Worm (Caenorhabditis elegans) whole organism, L4 larva: ENCODE results near the gene got-1.2.

Experiments
- Y105C5A.15 ChIP-seq: fragments of 200-800 bp; sonication (Bioruptor generic); IDR thresholded peaks from 2 replicates; pipeline ENCODE4 v1.3.6; 2022; ENCODE audit warnings: missing genetic modification characterization, missing compliant biosample characterization
- ZK546.5 ChIP-seq, 2 experiments: sonication (generic microtip); optimal IDR thresholded peaks; 2 replicates each; lab custom pipeline; 2017; ENCODE audit warnings: missing biosample characterization in 2 of 2, missing genetic modification characterization in 2 of 2
- arid-1 ChIP-seq: fragments of 200-800 bp; sonication (Bioruptor generic); conservative IDR thresholded peaks from 2 replicates; pipeline ENCODE4 v1.3.6; 2022; ENCODE audit warnings: missing genetic modification reagents, missing genetic modification characterization, missing compliant biosample characterization
- ceh-62 ChIP-seq: sonication (generic microtip); optimal IDR thresholded peaks from 2 replicates; lab custom pipeline; 2017; ENCODE audit warnings: missing biosample characterization, missing genetic modification characterization
- hlh-30 ChIP-seq: sonication (generic microtip); optimal IDR thresholded peaks from 2 replicates; lab custom pipeline; 2017; ENCODE audit warnings: antibody characterized with exemption, mild to moderate bottlenecking, missing genetic modification characterization, missing compliant biosample characterization; ENCODE audit not compliant: insufficient read depth
- lin-38 ChIP-seq: fragments of 200-800 bp; sonication (Bioruptor generic); IDR thresholded peaks from 2 replicates; pipeline ENCODE4 v1.3.6; 2022; ENCODE audit warnings: missing genetic modification reagents, missing genetic modification characterization, missing compliant biosample characterization
- lir-3 ChIP-seq: sonication (generic microtip); optimal IDR thresholded peaks from 2 replicates; lab custom pipeline; 2016; ENCODE audit warnings: mild to moderate bottlenecking, missing genetic modification characterization, missing compliant biosample characterization
- mep-1 ChIP-seq: fragments of 150-350 bp; sonication (generic microtip); optimal IDR thresholded peaks from 3 replicates; lab custom pipeline; 2014; ENCODE audit warnings: missing biosample characterization, missing genetic modification characterization
- nhr-10 ChIP-seq: fragments of 150-350 bp; optimal IDR thresholded peaks from 2 replicates; lab custom pipeline; 2014; ENCODE audit warnings: missing biosample characterization, missing genetic modification characterization
- nhr-77 ChIP-seq: fragments of 150-350 bp; optimal IDR thresholded peaks from 2 replicates; lab custom pipeline; 2014; ENCODE audit warnings: missing biosample characterization, missing genetic modification characterization
- skn-1 ChIP-seq: fragments of 150-350 bp; optimal IDR thresholded peaks from 2 replicates; lab custom pipeline; 2014; ENCODE audit warnings: missing biosample characterization, missing genetic modification characterization
- tra-1 ChIP-seq: fragments of 200-800 bp; sonication (Bioruptor generic); IDR thresholded peaks from 2 replicates; pipeline ENCODE4 v1.3.6; 2022; ENCODE audit warnings: missing genetic modification reagents, missing genetic modification characterization, missing compliant biosample characterization
- unc-39 ChIP-seq: sonication (generic microtip); optimal IDR thresholded peaks from 2 replicates; lab custom pipeline; 2017; ENCODE audit warnings: missing biosample characterization, missing genetic modification characterization

- TF ChIP-seq lir-3 (tag; lab: Kevin White, UChicago) (no peak), Y105C5A.15 (no peak), skn-1 (tag; lab: Kevin White, UChicago) (no peak), nhr-10 (tag; lab: Kevin White, UChicago) (no peak), tra-1 (GFP tag; lab: Robert Waterston, UW) (no peak), ZK546.5 (tag; optimal IDR thresholded peaks at IDR 0.05; lab: Kevin White, UChicago) (no peak), arid-1 (GFP tag; lab: Robert Waterston, UW) (no peak), nhr-77 (no peak), mep-1 (no peak), ceh-62 (tag; lab: Kevin White, UChicago) (no peak), lin-38 (GFP tag; lab: Robert Waterston, UW) (no peak), unc-39 (no peak), hlh-30 (tag; lab: Kevin White, UChicago) (no peak)
Measured at ce11 chrX:16821533-16821932, 28.6 kb upstream of the got-1.2 start.
